Worm (Caenorhabditis elegans) whole organism, young adult: ENCODE data around the gene ZK1320.9.
A peak's percentile ranks its signal among the peaks of the same experiment; 100 is the strongest.
"Not testable (repeated sequence)": the region's sequence is repeated elsewhere in the genome, so short reads cannot be mapped to it uniquely, and the experiment has no call there.

ENCODE experiments used
- F22D6.2 ChIP-seq: sonication (generic microtip); optimal IDR thresholded peaks from 2 replicates; lab custom pipeline; 2016; ENCODE audit warnings: mild to moderate bottlenecking, missing genetic modification characterization, missing compliant biosample characterization
- F57A8.1 ChIP-seq: fragments of 200-800 bp; sonication (Bioruptor generic); optimal IDR thresholded peaks from 2 replicates; lab custom pipeline; 2018; ENCODE audit warnings: mild to moderate bottlenecking, missing genetic modification characterization, moderate library complexity, missing compliant biosample characterization
- Y53F4B.3 ChIP-seq: fragments of 200-800 bp; sonication (Bioruptor generic); IDR thresholded peaks from 2 replicates; pipeline ENCODE4 v1.3.6; 2022; ENCODE audit warnings: missing genetic modification reagents, missing genetic modification characterization, missing compliant biosample characterization
- ama-1 ChIP-seq, 3 experiments: fragments of 150-350 bp in 1 of 3; sonication (generic microtip) in 2 of 3; optimal IDR thresholded peaks; 2 replicates each; lab custom pipeline; 2014 to 2018; ENCODE audit warnings: missing biosample characterization in 2 of 3, missing genetic modification characterization in 2 of 3, missing genetic modification reagents in 2 of 3
- ets-4 ChIP-seq: fragments of 200-800 bp; sonication (Bioruptor generic); optimal IDR thresholded peaks from 2 replicates; lab custom pipeline; 2018; ENCODE audit warnings: mild to moderate bottlenecking, missing genetic modification characterization, missing compliant biosample characterization
- hmg-20 ChIP-seq: fragments of 200-800 bp; sonication (Bioruptor generic); IDR thresholded peaks from 2 replicates; pipeline ENCODE4 v1.3.6; 2022; ENCODE audit warnings: missing genetic modification reagents, missing genetic modification characterization, missing compliant biosample characterization
- pbrm-1 ChIP-seq: fragments of 200-800 bp; sonication (Bioruptor generic); IDR thresholded peaks from 2 replicates; pipeline ENCODE4 v1.3.6; 2022; ENCODE audit warnings: missing genetic modification reagents, missing genetic modification characterization, missing compliant biosample characterization
- snpc-4 ChIP-seq, 5 experiments: fragments of 150-350 bp in 1 of 5; sonication (generic microtip) in 4 of 5; optimal IDR thresholded peaks; 2 replicates each; lab custom pipeline; 2014 to 2018; ENCODE audit warnings: missing genetic modification characterization in 5 of 5, missing biosample characterization in 3 of 5, antibody characterized with exemption in 2 of 5, mild to moderate bottlenecking in 2 of 5, missing compliant biosample characterization in 2 of 5, missing genotype in 2 of 5, moderate library complexity in 2 of 5, missing genetic modification reagents in 1 of 5
- sptf-2 ChIP-seq: fragments of 200-800 bp; sonication (Bioruptor generic); optimal IDR thresholded peaks from 2 replicates; lab custom pipeline; 2018; ENCODE audit warnings: mild to moderate bottlenecking, missing genetic modification characterization, missing compliant biosample characterization
- unc-62 ChIP-seq: fragments of 150-350 bp; optimal IDR thresholded peaks from 2 replicates; lab custom pipeline; 2014; ENCODE audit warnings: missing biosample characterization, missing genetic modification reagents, missing genetic modification characterization

- TF ChIP-seq Y53F4B.3 (GFP tag; lab: Robert Waterston, UW); ama-1 (optimal IDR thresholded peaks at IDR 0.05; lab: Kevin White, UChicago); ama-1 (GFP tag; optimal IDR thresholded peaks at IDR 0.05; lab: Kevin White, UChicago); F57A8.1 (GFP tag; lab: Kevin White, UChicago); F22D6.2 (tag; lab: Kevin White, UChicago); unc-62 (GFP tag; lab: Kevin White, UChicago); sptf-2 (GFP tag; lab: Kevin White, UChicago); ets-4 (GFP tag; lab: Kevin White, UChicago); snpc-4 (GFP tag; optimal IDR thresholded peaks at IDR 0.05; lab: Kevin White, UChicago); snpc-4 (tag; optimal IDR thresholded peaks at IDR 0.05; lab: Kevin White, UChicago); hmg-20: not testable (repeated sequence)
- peak; percentile 63; the same call in 1 of the 2 replicates for TF ChIP-seq pbrm-1 (GFP tag; lab: Robert Waterston, UW)
Measured at ce11 chrII:9718631-9719252, 32.2 kb upstream of the ZK1320.9 start, which contains the start of gene Y53C12A.11.
